Worm (Caenorhabditis elegans) whole organism, L2 larva: ENCODE results near the gene rgl-1.

Experiments
- R02D3.7 ChIP-seq: fragments of 150-350 bp; optimal IDR thresholded peaks from 2 replicates; lab custom pipeline; 2014; ENCODE audit warnings: missing biosample characterization, missing genetic modification characterization
- lin-13 ChIP-seq: fragments of 150-350 bp; optimal IDR thresholded peaks from 2 replicates; lab custom pipeline; 2014; ENCODE audit warnings: missing biosample characterization, missing genetic modification reagents, missing genetic modification characterization
- ztf-11 ChIP-seq: sonication (generic microtip); optimal IDR thresholded peaks from 2 replicates; lab custom pipeline; 2017; ENCODE audit warnings: missing biosample characterization, missing genetic modification characterization

ce11 chrX:3247768-3248167, 27.6 kb upstream of the rgl-1 start:
- TF ChIP-seq lin-13 (GFP tag; lab: Kevin White, UChicago) (no peak), R02D3.7 (tag; lab: Kevin White, UChicago) (no peak), ztf-11 (tag; lab: Kevin White, UChicago) (no peak)
